Fruit fly (Drosophila melanogaster) whole organism, embryonic: ENCODE data around the gene Bet3.

Experiments used
- Adf1 ChIP-seq: fragments of 200-800 bp; sonication (Bioruptor generic); IDR thresholded peaks from 2 replicates; pipeline ENCODE4 v1.3.6; 2022; ENCODE audit warnings: missing biosample characterization, missing genetic modification characterization
- Atf-2 ChIP-seq: fragments of 200-800 bp; sonication (Bioruptor generic); optimal IDR thresholded peaks from 2 replicates; lab custom pipeline; 2016; ENCODE audit warnings: missing biosample characterization, missing genetic modification characterization
- C15 ChIP-seq: fragments of 200-800 bp; sonication (Bioruptor generic); IDR thresholded peaks from 3 replicates; pipeline ENCODE4 v1.3.6; 2022; ENCODE audit warnings: missing biosample characterization, missing genetic modification characterization
- CG10462 ChIP-seq: fragments of 200-800 bp; sonication (Bioruptor generic); optimal IDR thresholded peaks from 2 replicates; lab custom pipeline; 2016; ENCODE audit warnings: missing biosample characterization, missing genetic modification characterization
- CG12236 ChIP-seq: fragments of 200-800 bp; sonication (Bioruptor generic); optimal IDR thresholded peaks from 2 replicates; lab custom pipeline; 2016; ENCODE audit warnings: missing biosample characterization, missing genetic modification characterization
- CG13624 ChIP-seq: fragments of 200-800 bp; sonication (Bioruptor generic); optimal IDR thresholded peaks from 2 replicates; lab custom pipeline; 2016; ENCODE audit warnings: missing biosample characterization, missing genetic modification characterization
- CG14014 ChIP-seq: fragments of 200-800 bp; sonication (Bioruptor generic); IDR thresholded peaks from 2 replicates; pipeline ENCODE4 v1.3.6; 2022; ENCODE audit warnings: missing biosample characterization, missing genetic modification characterization
- CG14860 ChIP-seq: fragments of 200-800 bp; sonication (Bioruptor generic); IDR thresholded peaks from 3 replicates; pipeline ENCODE4 v1.3.6; 2022; ENCODE audit warnings: missing biosample characterization, missing genetic modification characterization; ENCODE audit not compliant: partially characterized antibody
- CG15601 ChIP-seq: fragments of 200-800 bp; sonication (Bioruptor generic); optimal IDR thresholded peaks from 3 replicates; lab custom pipeline; 2019; ENCODE audit warnings: missing biosample characterization, mild to moderate bottlenecking, missing genetic modification characterization, moderate library complexity
- CG16813 ChIP-seq: fragments of 200-800 bp; sonication (Bioruptor generic); IDR thresholded peaks from 3 replicates; pipeline ENCODE4 v1.3.6; 2022; ENCODE audit warnings: missing biosample characterization, missing genetic modification characterization; ENCODE audit not compliant: partially characterized antibody
- CG16815 ChIP-seq: fragments of 200-800 bp; sonication (Bioruptor generic); optimal IDR thresholded peaks from 3 replicates; lab custom pipeline; 2017; ENCODE audit warnings: missing biosample characterization, mild to moderate bottlenecking, missing genetic modification characterization
- CG2875 ChIP-seq: fragments of 200-800 bp; sonication (Bioruptor generic); optimal IDR thresholded peaks from 2 replicates; lab custom pipeline; 2017; ENCODE audit warnings: missing biosample characterization, mild to moderate bottlenecking, missing genetic modification characterization, missing genetic modification reagents
- CG2889 ChIP-seq: fragments of 200-800 bp; sonication (Bioruptor generic); IDR thresholded peaks from 3 replicates; pipeline ENCODE4 v1.3.6; 2022; ENCODE audit warnings: missing biosample characterization, missing genetic modification characterization
- CG31365 ChIP-seq: fragments of 200-800 bp; sonication (Bioruptor generic); optimal IDR thresholded peaks from 2 replicates; lab custom pipeline; 2018; ENCODE audit warnings: missing biosample characterization, mild to moderate bottlenecking, missing genetic modification characterization
- CG34376 ChIP-seq: fragments of 200-800 bp; sonication (Bioruptor generic); optimal IDR thresholded peaks from 2 replicates; lab custom pipeline; 2018; ENCODE audit warnings: missing biosample characterization, mild to moderate bottlenecking, missing genetic modification characterization
- CG34422 ChIP-seq: fragments of 200-800 bp; sonication (Bioruptor generic); IDR thresholded peaks from 3 replicates; pipeline ENCODE4 v1.3.6; 2022; ENCODE audit warnings: missing biosample characterization, missing genetic modification characterization
- CG4617 ChIP-seq: fragments of 200-800 bp; sonication (Bioruptor generic); optimal IDR thresholded peaks from 3 replicates; lab custom pipeline; 2016; ENCODE audit warnings: missing biosample characterization, missing genetic modification characterization, borderline replicate concordance
- CG7745 ChIP-seq: fragments of 200-800 bp; sonication (Bioruptor generic); optimal IDR thresholded peaks from 2 replicates; lab custom pipeline; 2018; ENCODE audit warnings: missing biosample characterization, mild to moderate bottlenecking, missing genetic modification characterization, moderate library complexity
- CG9932 ChIP-seq: fragments of 200-800 bp; sonication (Bioruptor generic); IDR thresholded peaks from 2 replicates; pipeline ENCODE4 v1.3.6; 2022; ENCODE audit warnings: missing biosample characterization, missing genetic modification characterization
- CoRest ChIP-seq: fragments of 200-800 bp; sonication (Bioruptor generic); optimal IDR thresholded peaks from 3 replicates; lab custom pipeline; 2018; ENCODE audit warnings: missing biosample characterization, mild to moderate bottlenecking, missing genetic modification characterization, moderate library complexity
- Dll ChIP-seq: fragments of 200-800 bp; sonication (Bioruptor generic); IDR thresholded peaks from 4 replicates; pipeline ENCODE4 v1.3.6; 2022; ENCODE audit warnings: missing biosample characterization, missing genetic modification characterization; ENCODE audit not compliant: partially characterized antibody
- E2f1 ChIP-seq: fragments of 200-800 bp; sonication (Bioruptor generic); IDR thresholded peaks from 2 replicates; pipeline ENCODE4 v1.3.6; 2022; ENCODE audit warnings: missing biosample characterization, missing genetic modification characterization
- Elba2 ChIP-seq: fragments of 200-800 bp; sonication (Bioruptor generic); optimal IDR thresholded peaks from 3 replicates; lab custom pipeline; 2016; ENCODE audit warnings: missing biosample characterization, missing genetic modification characterization
- Fer3 ChIP-seq: fragments of 200-800 bp; sonication (Bioruptor generic); optimal IDR thresholded peaks from 2 replicates; lab custom pipeline; 2018; ENCODE audit warnings: missing biosample characterization, mild to moderate bottlenecking, missing genetic modification characterization, moderate library complexity
- H15 ChIP-seq: fragments of 200-800 bp; sonication (Bioruptor generic); IDR thresholded peaks from 3 replicates; pipeline ENCODE4 v1.3.6; 2022; ENCODE audit warnings: missing biosample characterization, missing genetic modification characterization
- Lpt ChIP-seq: fragments of >200 bp; optimal IDR thresholded peaks from 2 replicates; lab custom pipeline; 2018; ENCODE audit warnings: missing biosample characterization, missing genetic modification characterization
- Oaz ChIP-seq: fragments of 200-800 bp; sonication (Bioruptor generic); IDR thresholded peaks from 2 replicates; pipeline ENCODE4 v1.3.6; 2022; ENCODE audit warnings: missing biosample characterization, missing genetic modification characterization
- Optix ChIP-seq: fragments of 200-800 bp; sonication (Bioruptor generic); IDR thresholded peaks from 3 replicates; pipeline ENCODE4 v1.3.6; 2022; ENCODE audit warnings: missing biosample characterization, missing genetic modification characterization
- PHDP ChIP-seq: fragments of 200-800 bp; sonication (Bioruptor generic); optimal IDR thresholded peaks from 3 replicates; lab custom pipeline; 2018; ENCODE audit warnings: missing biosample characterization, mild to moderate bottlenecking, missing genetic modification characterization, moderate library complexity
- Scr ChIP-seq: fragments of 200-800 bp; sonication (Bioruptor generic); IDR thresholded peaks from 2 replicates; pipeline ENCODE4 v1.3.6; 2022; ENCODE audit warnings: missing biosample characterization, missing genetic modification characterization; ENCODE audit not compliant: partially characterized antibody
- Six4 ChIP-seq: fragments of 200-800 bp; sonication (Bioruptor generic); optimal IDR thresholded peaks from 2 replicates; lab custom pipeline; 2016; ENCODE audit warnings: missing biosample characterization, missing genetic modification characterization
- abd-A ChIP-seq: fragments of 200-800 bp; sonication (Bioruptor generic); optimal IDR thresholded peaks from 3 replicates; lab custom pipeline; 2019; ENCODE audit warnings: missing biosample characterization, mild to moderate bottlenecking, missing genetic modification characterization, moderate library complexity
- ap ChIP-seq: fragments of 200-800 bp; sonication (Bioruptor generic); IDR thresholded peaks from 2 replicates; pipeline ENCODE4 v1.3.6; 2022; ENCODE audit warnings: missing biosample characterization, missing genetic modification characterization
- bcd ChIP-seq: fragments of 200-800 bp; sonication (Bioruptor generic); optimal IDR thresholded peaks from 2 replicates; lab custom pipeline; 2017; ENCODE audit warnings: missing biosample characterization, mild to moderate bottlenecking, missing genetic modification characterization
- chinmo ChIP-seq: fragments of 200-800 bp; sonication (Bioruptor generic); IDR thresholded peaks from 4 replicates; pipeline ENCODE4 v1.3.6; 2022; ENCODE audit warnings: missing biosample characterization, missing genetic modification characterization; ENCODE audit not compliant: partially characterized antibody
- crol ChIP-seq: fragments of 200-800 bp; sonication (Bioruptor generic); IDR thresholded peaks from 2 replicates; pipeline ENCODE4 v1.3.6; 2022; ENCODE audit warnings: missing biosample characterization, missing genetic modification characterization
- ems ChIP-seq: fragments of 200-800 bp; sonication (Bioruptor generic); optimal IDR thresholded peaks from 3 replicates; lab custom pipeline; 2016; ENCODE audit warnings: missing biosample characterization, missing genetic modification characterization
- hkb ChIP-seq, 2 experiments: fragments of 200-800 bp in 1 of 2; fragments of >200 bp in 1 of 2; sonication (Bioruptor generic) in 1 of 2; IDR thresholded peaks in 1 of 2; optimal IDR thresholded peaks in 1 of 2; 2 replicates each; pipeline versions ENCODE4 v1.3.6 to Lab custom; 2017 to 2022; ENCODE audit warnings: missing biosample characterization in 1 of 2, missing genetic modification characterization in 1 of 2
- ind ChIP-seq: fragments of 200-800 bp; sonication (Bioruptor generic); optimal IDR thresholded peaks from 3 replicates; lab custom pipeline; 2016; ENCODE audit warnings: missing biosample characterization, missing genetic modification characterization
- insv ChIP-seq, 2 experiments: fragments of 200-800 bp; sonication (Bioruptor generic); optimal IDR thresholded peaks; 3 replicates each; lab custom pipeline; 2016 to 2018; ENCODE audit warnings: missing biosample characterization in 2 of 2, missing genetic modification characterization in 2 of 2
- ken ChIP-seq: fragments of 200-800 bp; sonication (Bioruptor generic); IDR thresholded peaks from 3 replicates; pipeline ENCODE4 v1.3.6; 2022; ENCODE audit warnings: missing biosample characterization, missing genetic modification characterization
- lilli ChIP-seq: fragments of 200-800 bp; sonication (Bioruptor generic); optimal IDR thresholded peaks from 3 replicates; lab custom pipeline; 2016; ENCODE audit warnings: missing biosample characterization, missing genetic modification characterization
- lola ChIP-seq, 3 experiments: fragments of >200 bp in 2 of 3; fragments of 200-800 bp in 1 of 3; sonication (Bioruptor generic) in 1 of 3; optimal IDR thresholded peaks; 2 replicates each; lab custom pipeline; 2017 to 2019; ENCODE audit warnings: missing biosample characterization in 3 of 3, missing genetic modification characterization in 3 of 3, mild to moderate bottlenecking in 1 of 3, moderate library complexity in 1 of 3
- repo ChIP-seq: fragments of 200-800 bp; sonication (Bioruptor generic); optimal IDR thresholded peaks from 2 replicates; lab custom pipeline; 2016; ENCODE audit warnings: missing biosample characterization, missing genetic modification characterization
- ro ChIP-seq: fragments of 200-800 bp; sonication (Bioruptor generic); IDR thresholded peaks from 2 replicates; pipeline ENCODE4 v1.3.6; 2022; ENCODE audit warnings: missing biosample characterization, missing genetic modification characterization
- seq ChIP-seq: fragments of 200-800 bp; sonication (Bioruptor generic); IDR thresholded peaks from 2 replicates; pipeline ENCODE4 v1.3.6; 2022; ENCODE audit warnings: missing biosample characterization, missing genetic modification characterization
- sim ChIP-seq: fragments of 200-800 bp; sonication (Bioruptor generic); IDR thresholded peaks from 2 replicates; pipeline ENCODE4 v1.3.6; 2022; ENCODE audit warnings: missing biosample characterization, missing genetic modification characterization
- ssp ChIP-seq: fragments of 200-800 bp; sonication (Bioruptor generic); IDR thresholded peaks from 2 replicates; pipeline ENCODE4 v1.3.6; 2022; ENCODE audit warnings: missing biosample characterization, missing genetic modification characterization
- stwl ChIP-seq: fragments of 200-800 bp; sonication (Bioruptor generic); optimal IDR thresholded peaks from 3 replicates; lab custom pipeline; 2018; ENCODE audit warnings: missing biosample characterization, mild to moderate bottlenecking, missing genetic modification characterization, moderate library complexity
- wek ChIP-seq: fragments of 200-800 bp; sonication (Bioruptor generic); optimal IDR thresholded peaks from 3 replicates; lab custom pipeline; 2018; ENCODE audit warnings: missing biosample characterization, mild to moderate bottlenecking, missing genetic modification characterization, moderate library complexity

Gene Bet3

dm6 chr3L:9455819-9456388 lies 13.8 kb upstream of the Bet3 start, which contains the start of the genes phol and CG3552:
Gene phol (minus strand): TSS chr3L:9456281.
Gene CG3552 (plus strand): TSS chr3L:9456318.
- TF ChIP-seq seq (GFP tag; lab: Robert Waterston, UW): no peak
- TF ChIP-seq lola (GFP tag; optimal IDR thresholded peaks at IDR 0.05; lab: Kevin White, UChicago): no peak
- no peak for TF ChIP-seq ken (GFP tag; lab: Robert Waterston, UW)
- TF ChIP-seq insv (GFP tag; optimal IDR thresholded peaks at IDR 0.05; lab: Kevin White, UChicago): peak in 1 of 2 experiments; percentile 17
- no peak for TF ChIP-seq CG10462
- peak; percentile 92 for TF ChIP-seq CG4617 (GFP tag; lab: Kevin White, UChicago)
- peak; percentile 53; the same call in 2 of the 3 replicates for TF ChIP-seq CG16813 (GFP tag; lab: Robert Waterston, UW)
- TF ChIP-seq Dll: peak; percentile 52; the same call in 1 of the 4 replicates
- peak; percentile 25; the same call in 1 of the 2 replicates for TF ChIP-seq crol (GFP tag; lab: Robert Waterston, UW)
- no peak for TF ChIP-seq C15 (GFP tag; lab: Robert Waterston, UW)
- TF ChIP-seq Lpt (GFP tag; lab: Kevin White, UChicago): no peak
- peak; percentile 24 for TF ChIP-seq CoRest (tag; lab: Kevin White, UChicago)
- TF ChIP-seq Atf-2 (GFP tag; lab: Kevin White, UChicago): peak; percentile 4
- TF ChIP-seq CG13624 (GFP tag; lab: Kevin White, UChicago): peak; percentile 88
- TF ChIP-seq CG31365 (tag; lab: Kevin White, UChicago): no peak
- TF ChIP-seq E2f1 (GFP tag; lab: Robert Waterston, UW): no peak
- TF ChIP-seq CG12236 (GFP tag; lab: Kevin White, UChicago): no peak
- TF ChIP-seq CG7745 (tag; lab: Kevin White, UChicago): no peak
- TF ChIP-seq Elba2 (GFP tag; lab: Kevin White, UChicago): no peak
- TF ChIP-seq CG2875 (GFP tag; lab: Kevin White, UChicago): no peak
- TF ChIP-seq CG16815 (GFP tag; lab: Kevin White, UChicago): no peak
- TF ChIP-seq Scr (GFP tag; lab: Robert Waterston, UW): peak; percentile 57
- no peak for TF ChIP-seq ro (GFP tag; lab: Robert Waterston, UW)
- no peak for TF ChIP-seq Optix (GFP tag; lab: Robert Waterston, UW)
- no peak for TF ChIP-seq H15 (GFP tag; lab: Robert Waterston, UW)
- peak; percentile 3 for TF ChIP-seq hkb (optimal IDR thresholded peaks at IDR 0.05; lab: Kevin White, UChicago)
- TF ChIP-seq hkb (GFP tag; IDR thresholded peaks at IDR 0.05; lab: Robert Waterston, UW): no peak
- TF ChIP-seq Six4: no peak
- no peak for TF ChIP-seq ssp (GFP tag; lab: Robert Waterston, UW)
- no peak for TF ChIP-seq CG2889 (GFP tag; lab: Robert Waterston, UW)
- no peak for TF ChIP-seq sim (GFP tag; lab: Robert Waterston, UW)
- peak; percentile 24 for TF ChIP-seq bcd (GFP tag; lab: Kevin White, UChicago)
- no peak for TF ChIP-seq Oaz
- peak; percentile 48 for TF ChIP-seq Adf1 (GFP tag; lab: Robert Waterston, UW)
- no peak for TF ChIP-seq CG14014
- TF ChIP-seq abd-A (tag; lab: Kevin White, UChicago): peak; percentile 61
- peak; percentile 7 for TF ChIP-seq PHDP (tag; lab: Kevin White, UChicago)
- TF ChIP-seq CG34422 (GFP tag; lab: Robert Waterston, UW): peak; percentile 81
- TF ChIP-seq CG14860 (GFP tag; lab: Robert Waterston, UW): peak; percentile 52; the same call in 2 of the 3 replicates
- no peak for TF ChIP-seq CG15601 (tag; lab: Kevin White, UChicago)
- no peak for TF ChIP-seq ap (GFP tag; lab: Robert Waterston, UW)
- TF ChIP-seq CG34376: peak; percentile 5
- no peak for TF ChIP-seq repo (GFP tag; lab: Kevin White, UChicago)
- TF ChIP-seq wek (GFP tag; lab: Kevin White, UChicago): no peak
- TF ChIP-seq stwl: peak; percentile 64
- TF ChIP-seq chinmo (GFP tag; lab: Robert Waterston, UW): 0 out of 4 replicates have a peak, but pooled peaks have one; percentile 36
- no peak for TF ChIP-seq ind
- TF ChIP-seq ems: no peak
- TF ChIP-seq lilli (GFP tag; lab: Kevin White, UChicago): peak; percentile 24
- no peak for TF ChIP-seq CG9932 (GFP tag; lab: Robert Waterston, UW)
- no peak for TF ChIP-seq Fer3
